Worm (Caenorhabditis elegans) whole organism, late embryonic: Measurements from ENCODE around the gene set-27.

ENCODE experiments used
- C08G9.2 ChIP-seq: sonication (generic microtip); optimal IDR thresholded peaks from 2 replicates; lab custom pipeline; 2016; ENCODE audit warnings: mild to moderate bottlenecking, missing genetic modification characterization, moderate library complexity, missing compliant biosample characterization
- C38D4.7 ChIP-seq: fragments of 200-800 bp; sonication (Bioruptor generic); optimal IDR thresholded peaks from 2 replicates; lab custom pipeline; 2018; ENCODE audit warnings: mild to moderate bottlenecking, missing genetic modification characterization, moderate library complexity, missing compliant biosample characterization
- T23F11.4 ChIP-seq: fragments of 200-800 bp; sonication (Bioruptor generic); optimal IDR thresholded peaks from 2 replicates; lab custom pipeline; 2018; ENCODE audit warnings: mild to moderate bottlenecking, missing genetic modification characterization, missing compliant biosample characterization
- ama-1 ChIP-seq: fragments of 150-350 bp; optimal IDR thresholded peaks from 2 replicates; lab custom pipeline; 2014
- ceh-14 ChIP-seq: sonication (generic microtip); optimal IDR thresholded peaks from 2 replicates; lab custom pipeline; 2016; ENCODE audit warnings: missing genotype, missing genetic modification characterization, missing compliant biosample characterization
- ceh-19 ChIP-seq: fragments of 200-800 bp; sonication (Bioruptor generic); optimal IDR thresholded peaks from 2 replicates; lab custom pipeline; 2018; ENCODE audit warnings: mild to moderate bottlenecking, missing genetic modification characterization, missing compliant biosample characterization
- ceh-2 ChIP-seq: sonication (generic microtip); optimal IDR thresholded peaks from 2 replicates; lab custom pipeline; 2016; ENCODE audit warnings: missing genotype, missing genetic modification characterization, missing compliant biosample characterization
- ceh-22 ChIP-seq: sonication (generic microtip); optimal IDR thresholded peaks from 2 replicates; lab custom pipeline; 2017; ENCODE audit warnings: missing biosample characterization, missing genetic modification characterization
- ceh-24 ChIP-seq: sonication (generic microtip); optimal IDR thresholded peaks from 2 replicates; lab custom pipeline; 2016; ENCODE audit warnings: mild to moderate bottlenecking, missing genetic modification characterization, missing compliant biosample characterization
- ceh-34 ChIP-seq: sonication (generic microtip); optimal IDR thresholded peaks from 2 replicates; lab custom pipeline; 2016; ENCODE audit warnings: mild to moderate bottlenecking, missing genetic modification characterization, missing compliant biosample characterization
- ceh-45 ChIP-seq: fragments of 200-800 bp; sonication (Bioruptor generic); IDR thresholded peaks from 2 replicates; pipeline ENCODE4 v1.3.6; 2022; ENCODE audit warnings: missing genetic modification reagents, missing genetic modification characterization, missing compliant biosample characterization
- ceh-48 ChIP-seq: sonication (generic microtip); optimal IDR thresholded peaks from 2 replicates; lab custom pipeline; 2016; ENCODE audit warnings: missing genetic modification characterization, inconsistent platforms, missing compliant biosample characterization
- ceh-6 ChIP-seq: fragments of 200-800 bp; sonication (Bioruptor generic); optimal IDR thresholded peaks from 2 replicates; lab custom pipeline; 2018; ENCODE audit warnings: mild to moderate bottlenecking, missing genetic modification characterization, missing compliant biosample characterization
- dve-1 ChIP-seq: sonication (generic microtip); optimal IDR thresholded peaks from 2 replicates; lab custom pipeline; 2017; ENCODE audit warnings: antibody characterized with exemption, mild to moderate bottlenecking, missing genetic modification characterization, missing compliant biosample characterization
- elt-2 ChIP-seq: sonication (generic microtip); optimal IDR thresholded peaks from 2 replicates; lab custom pipeline; 2016; ENCODE audit warnings: missing genetic modification reagents, missing genetic modification characterization, missing compliant biosample characterization
- ets-4 ChIP-seq: sonication (generic microtip); optimal IDR thresholded peaks from 2 replicates; lab custom pipeline; 2016; ENCODE audit warnings: missing genetic modification characterization, missing compliant biosample characterization
- eyg-1 ChIP-seq: sonication (generic microtip); optimal IDR thresholded peaks from 2 replicates; lab custom pipeline; 2016; ENCODE audit warnings: missing genotype, missing genetic modification characterization, missing compliant biosample characterization
- fax-1 ChIP-seq: sonication (generic microtip); optimal IDR thresholded peaks from 2 replicates; lab custom pipeline; 2016; ENCODE audit warnings: missing genotype, missing genetic modification characterization, missing compliant biosample characterization
- fkh-6 ChIP-seq: sonication (generic microtip); optimal IDR thresholded peaks from 2 replicates; lab custom pipeline; 2016; ENCODE audit warnings: missing genetic modification characterization, missing compliant biosample characterization
- hlh-13 ChIP-seq: fragments of 200-800 bp; sonication (Bioruptor generic); optimal IDR thresholded peaks from 2 replicates; lab custom pipeline; 2018; ENCODE audit warnings: mild to moderate bottlenecking, missing genetic modification characterization, missing compliant biosample characterization
- nhr-11 ChIP-seq: fragments of 150-350 bp; optimal IDR thresholded peaks from 2 replicates; lab custom pipeline; 2014; ENCODE audit warnings: missing biosample characterization, missing genetic modification characterization
- nhr-232 ChIP-seq: sonication (generic microtip); optimal IDR thresholded peaks from 2 replicates; lab custom pipeline; 2016; ENCODE audit warnings: missing genetic modification characterization, missing compliant biosample characterization
- pag-3 ChIP-seq: sonication (generic microtip); optimal IDR thresholded peaks from 2 replicates; lab custom pipeline; 2016; ENCODE audit warnings: missing compliant biosample characterization, missing genetic modification characterization, borderline replicate concordance
- pax-1 ChIP-seq: fragments of 150-350 bp; optimal IDR thresholded peaks from 2 replicates; lab custom pipeline; 2014; ENCODE audit warnings: missing biosample characterization, missing genetic modification characterization
- pha-4 ChIP-seq: fragments of 150-350 bp; optimal IDR thresholded peaks from 2 replicates; lab custom pipeline; 2018; ENCODE audit warnings: missing biosample characterization, missing genetic modification reagents, missing genetic modification characterization
- rnt-1 ChIP-seq: sonication (generic microtip); optimal IDR thresholded peaks from 2 replicates; lab custom pipeline; 2016; ENCODE audit warnings: missing genetic modification characterization, missing compliant biosample characterization
- sdc-2 ChIP-seq: sonication (generic microtip); optimal IDR thresholded peaks from 2 replicates; lab custom pipeline; 2016; ENCODE audit warnings: missing genotype, missing genetic modification characterization, missing compliant biosample characterization
- sox-2 ChIP-seq: fragments of 200-800 bp; sonication (Bioruptor generic); IDR thresholded peaks from 2 replicates; pipeline ENCODE4 v1.3.6; 2022; ENCODE audit warnings: missing genetic modification reagents, missing genetic modification characterization, missing compliant biosample characterization
- sox-4 ChIP-seq: sonication (generic microtip); optimal IDR thresholded peaks from 2 replicates; lab custom pipeline; 2017; ENCODE audit warnings: mild to moderate bottlenecking, missing genetic modification characterization, inconsistent platforms, missing compliant biosample characterization
- syd-9 ChIP-seq: sonication (generic microtip); optimal IDR thresholded peaks from 2 replicates; lab custom pipeline; 2016; ENCODE audit warnings: mild to moderate bottlenecking, missing genetic modification characterization, moderate library complexity, missing compliant biosample characterization
- tbx-2 ChIP-seq: sonication (generic microtip); optimal IDR thresholded peaks from 2 replicates; lab custom pipeline; 2016; ENCODE audit warnings: missing genetic modification characterization, missing compliant biosample characterization
- tbx-7 ChIP-seq: sonication (generic microtip); optimal IDR thresholded peaks from 2 replicates; lab custom pipeline; 2016; ENCODE audit warnings: missing genotype, missing genetic modification characterization, missing compliant biosample characterization
- ttx-3 ChIP-seq: sonication (generic microtip); optimal IDR thresholded peaks from 2 replicates; lab custom pipeline; 2016; ENCODE audit warnings: missing genetic modification reagents, missing genetic modification characterization, missing compliant biosample characterization
- unc-42 ChIP-seq: sonication (generic microtip); optimal IDR thresholded peaks from 2 replicates; lab custom pipeline; 2016; ENCODE audit warnings: missing genotype, missing genetic modification characterization, missing compliant biosample characterization
- unc-86 ChIP-seq: sonication (generic microtip); optimal IDR thresholded peaks from 2 replicates; lab custom pipeline; 2016; ENCODE audit warnings: missing genetic modification characterization, missing compliant biosample characterization
- ztf-16 ChIP-seq: sonication (generic microtip); optimal IDR thresholded peaks from 2 replicates; lab custom pipeline; 2017; ENCODE audit warnings: missing genetic modification characterization, missing compliant biosample characterization

The set-27 gene

ce11 chrIII:2681559-2681958 lies 19.2 kb upstream of the set-27 start:
- no peak for TF ChIP-seq syd-9 (tag; lab: Kevin White, UChicago)
- TF ChIP-seq pha-4: no peak
- no peak for TF ChIP-seq ceh-45 (GFP tag; lab: Robert Waterston, UW)
- no peak for TF ChIP-seq sox-2 (GFP tag; lab: Robert Waterston, UW)
- no peak for TF ChIP-seq ceh-19 (GFP tag; lab: Kevin White, UChicago)
- TF ChIP-seq elt-2: no peak
- no peak for TF ChIP-seq ttx-3 (tag; lab: Kevin White, UChicago)
- no peak for TF ChIP-seq fkh-6 (tag; lab: Kevin White, UChicago)
- TF ChIP-seq C08G9.2: no peak

ce11 chrIII:2683403-2683802 lies 17.3 kb upstream of the set-27 start:
- peak; percentile 97 for TF ChIP-seq dve-1 (tag; lab: Kevin White, UChicago)
- TF ChIP-seq ceh-14 (tag; lab: Kevin White, UChicago): no peak

ce11 chrIII:2686064-2686463 lies 14.7 kb upstream of the set-27 start, which contains the start of the genes Y71H2AL.2, Y71H2AL.4 and pbo-1:
Gene Y71H2AL.2, plus strand, starts transcription at chrIII:2686364.
Gene Y71H2AL.4, plus strand, starts transcription at chrIII:2686408.
Gene pbo-1, minus strand, starts transcription at chrIII:2686463.
- TF ChIP-seq ceh-48 (tag; lab: Kevin White, UChicago): no peak
- no peak for TF ChIP-seq ceh-45 (GFP tag; lab: Robert Waterston, UW)
- TF ChIP-seq sdc-2 (tag; lab: Kevin White, UChicago): no peak
- TF ChIP-seq sox-4: no peak
- no peak for TF ChIP-seq ceh-24 (tag; lab: Kevin White, UChicago)
- no peak for TF ChIP-seq ztf-16 (tag; lab: Kevin White, UChicago)
- no peak for TF ChIP-seq ceh-34 (tag; lab: Kevin White, UChicago)
- TF ChIP-seq nhr-232: no peak
- TF ChIP-seq ceh-2 (tag; lab: Kevin White, UChicago): no peak
- TF ChIP-seq C38D4.7: no peak
- TF ChIP-seq ceh-6 (GFP tag; lab: Kevin White, UChicago): no peak
- TF ChIP-seq nhr-11 (tag; lab: Kevin White, UChicago): no peak
- no peak for TF ChIP-seq ceh-22
- TF ChIP-seq rnt-1 (tag; lab: Kevin White, UChicago): no peak
- no peak for TF ChIP-seq T23F11.4 (GFP tag; lab: Kevin White, UChicago)
- no peak for TF ChIP-seq fkh-6 (tag; lab: Kevin White, UChicago)
- TF ChIP-seq ttx-3 (tag; lab: Kevin White, UChicago): no peak
- no peak for TF ChIP-seq tbx-7 (tag; lab: Kevin White, UChicago)
- no peak for TF ChIP-seq pag-3 (tag; lab: Kevin White, UChicago)
- TF ChIP-seq tbx-2 (tag; lab: Kevin White, UChicago): no peak

ce11 chrIII:2686663-2687062 lies 14.1 kb upstream of the set-27 start:
- TF ChIP-seq C08G9.2: no peak
- no peak for TF ChIP-seq hlh-13 (GFP tag; lab: Kevin White, UChicago)
- peak; percentile 79 for TF ChIP-seq unc-42 (tag; lab: Kevin White, UChicago)

ce11 chrIII:2687412-2687811 lies 13.3 kb upstream of the set-27 start:
- TF ChIP-seq ceh-45 (GFP tag; lab: Robert Waterston, UW) (no peak), ets-4 (no peak), pax-1 (tag; lab: Kevin White, UChicago) (no peak), eyg-1 (tag; lab: Kevin White, UChicago) (no peak), unc-86 (tag; lab: Kevin White, UChicago) (no peak), fax-1 (tag; lab: Kevin White, UChicago) (no peak), ama-1 (no peak), nhr-11 (tag; lab: Kevin White, UChicago) (no peak), elt-2 (peak; percentile 71)
